Worm (Caenorhabditis elegans) whole organism, L4/young adult: ENCODE data around the gene F41E7.6.

Experiments
- W03F9.2 ChIP-seq: fragments of 150-350 bp; optimal IDR thresholded peaks from 2 replicates; lab custom pipeline; 2014; ENCODE audit warnings: missing biosample characterization, missing genetic modification characterization
- dao-5 ChIP-seq: sonication (generic microtip); optimal IDR thresholded peaks from 2 replicates; lab custom pipeline; 2016; ENCODE audit warnings: missing genotype, missing genetic modification characterization, moderate library complexity, missing compliant biosample characterization
- him-1 ChIP-seq: sonication (generic microtip); optimal IDR thresholded peaks from 2 replicates; lab custom pipeline; 2016; ENCODE audit warnings: missing genotype, missing genetic modification reagents, missing genetic modification characterization, missing compliant biosample characterization

DNA sequence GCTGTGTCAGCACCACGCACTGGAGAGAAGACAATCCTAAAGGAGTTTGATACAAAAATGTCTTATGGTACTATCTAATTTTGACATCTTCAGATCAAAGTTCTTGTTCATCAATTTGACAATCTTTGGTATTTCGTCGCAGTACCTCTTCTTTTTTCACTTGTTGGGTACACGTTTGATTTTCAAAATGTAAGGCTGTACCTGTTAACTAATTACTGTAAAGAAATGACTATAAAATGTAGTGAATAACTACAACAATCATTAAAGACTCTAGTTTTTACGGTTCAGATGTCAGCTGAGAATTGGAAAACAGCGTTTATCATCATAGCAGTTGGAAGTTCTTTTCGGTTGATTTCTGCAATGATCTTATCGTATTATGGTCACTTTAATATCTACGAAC, 33.1 kb downstream of the F41E7.6 start:
- TF ChIP-seq him-1 (tag; lab: Kevin White, UChicago) = no peak
- no peak for TF ChIP-seq dao-5
- TF ChIP-seq W03F9.2 (tag; lab: Kevin White, UChicago) = no peak
